Worm (Caenorhabditis elegans) whole organism, L2 larva: ENCODE data around the gene srw-83.

Source experiments
- aly-2 ChIP-seq: fragments of 150-350 bp; optimal IDR thresholded peaks from 2 replicates; lab custom pipeline; 2014; ENCODE audit warnings: missing biosample characterization, missing genetic modification characterization
- crh-2 ChIP-seq: sonication (generic microtip); optimal IDR thresholded peaks from 2 replicates; lab custom pipeline; 2017; ENCODE audit warnings: missing biosample characterization, missing genetic modification characterization
- nhr-11 ChIP-seq: fragments of 150-350 bp; optimal IDR thresholded peaks from 2 replicates; lab custom pipeline; 2014; ENCODE audit warnings: missing biosample characterization, missing genetic modification characterization
- zag-1 ChIP-seq: fragments of 150-350 bp; optimal IDR thresholded peaks from 2 replicates; lab custom pipeline; 2014; ENCODE audit warnings: missing biosample characterization, missing genetic modification characterization

ce11 chrV:18414051-18414450 lies 12.3 kb upstream of the srw-83 start, which contains the start of gene txt-8:
- TF ChIP-seq crh-2 (tag; lab: Kevin White, UChicago) (no peak), aly-2 (tag; lab: Kevin White, UChicago) (no peak), nhr-11 (no peak), zag-1 (tag; lab: Kevin White, UChicago) (no peak)
